Fruit fly (Drosophila melanogaster) whole organism, embryonic: ENCODE data around the gene CG9837.
A peak's percentile ranks its signal among the peaks of the same experiment; 100 is the strongest.

Experiments
- B-H1 ChIP-seq: fragments of 200-800 bp; sonication (Bioruptor generic); IDR thresholded peaks from 3 replicates; pipeline ENCODE4 v1.3.6; 2022; ENCODE audit warnings: missing biosample characterization, missing genetic modification characterization
- CG10543 ChIP-seq: fragments of 200-800 bp; sonication (Bioruptor generic); optimal IDR thresholded peaks from 3 replicates; lab custom pipeline; 2017; ENCODE audit warnings: missing biosample characterization, mild to moderate bottlenecking, missing genetic modification characterization, moderate library complexity
- CG12104 ChIP-seq: fragments of 200-800 bp; sonication (Bioruptor generic); optimal IDR thresholded peaks from 3 replicates; lab custom pipeline; 2016; ENCODE audit warnings: missing biosample characterization, missing genetic modification characterization
- CG1233 ChIP-seq: fragments of 200-800 bp; sonication (Bioruptor generic); optimal IDR thresholded peaks from 4 replicates; lab custom pipeline; 2018; ENCODE audit warnings: missing biosample characterization, mild to moderate bottlenecking, missing genetic modification characterization
- CG13894 ChIP-seq: fragments of 200-800 bp; sonication (Bioruptor generic); optimal IDR thresholded peaks from 3 replicates; lab custom pipeline; 2018; ENCODE audit warnings: missing biosample characterization, mild to moderate bottlenecking, missing genetic modification characterization, moderate library complexity
- CG15514 ChIP-seq: fragments of 200-800 bp; sonication (Bioruptor generic); optimal IDR thresholded peaks from 3 replicates; lab custom pipeline; 2017; ENCODE audit warnings: missing biosample characterization, missing genetic modification characterization, mild to moderate bottlenecking, moderate library complexity, missing genetic modification reagents
- CG16779 ChIP-seq: fragments of 200-800 bp; sonication (Bioruptor generic); IDR thresholded peaks from 2 replicates; pipeline ENCODE4 v1.3.6; 2022; ENCODE audit warnings: missing biosample characterization, missing genetic modification characterization
- CG16813 ChIP-seq: fragments of 200-800 bp; sonication (Bioruptor generic); IDR thresholded peaks from 3 replicates; pipeline ENCODE4 v1.3.6; 2022; ENCODE audit warnings: missing biosample characterization, missing genetic modification characterization; ENCODE audit not compliant: partially characterized antibody
- CG2129 ChIP-seq: fragments of 200-800 bp; sonication (Bioruptor generic); IDR thresholded peaks from 2 replicates; pipeline ENCODE4 v1.3.6; 2022; ENCODE audit warnings: missing biosample characterization, missing genetic modification characterization; ENCODE audit not compliant: partially characterized antibody
- CG2678 ChIP-seq: fragments of 200-800 bp; sonication (Bioruptor generic); optimal IDR thresholded peaks from 3 replicates; lab custom pipeline; 2019; ENCODE audit warnings: missing biosample characterization, mild to moderate bottlenecking, missing genetic modification characterization, moderate library complexity
- CG3407 ChIP-seq: fragments of 200-800 bp; sonication (Bioruptor generic); optimal IDR thresholded peaks from 2 replicates; lab custom pipeline; 2018; ENCODE audit warnings: missing biosample characterization, mild to moderate bottlenecking, missing genetic modification characterization
- CG34224 ChIP-seq: fragments of 200-800 bp; sonication (Bioruptor generic); IDR thresholded peaks from 3 replicates; pipeline ENCODE4 v1.3.6; 2022; ENCODE audit warnings: missing biosample characterization, missing genetic modification characterization; ENCODE audit not compliant: partially characterized antibody
- CG34376 ChIP-seq: fragments of 200-800 bp; sonication (Bioruptor generic); optimal IDR thresholded peaks from 2 replicates; lab custom pipeline; 2018; ENCODE audit warnings: missing biosample characterization, mild to moderate bottlenecking, missing genetic modification characterization
- CG42726 ChIP-seq: fragments of 200-800 bp; sonication (Bioruptor generic); IDR thresholded peaks from 2 replicates; pipeline ENCODE4 v1.3.6; 2022; ENCODE audit warnings: missing biosample characterization, missing genetic modification characterization; ENCODE audit not compliant: partially characterized antibody
- CG4707 ChIP-seq: fragments of 200-800 bp; sonication (Bioruptor generic); optimal IDR thresholded peaks from 2 replicates; lab custom pipeline; 2018; ENCODE audit warnings: missing biosample characterization, mild to moderate bottlenecking, missing genetic modification characterization, moderate library complexity
- CG6791 ChIP-seq: fragments of 200-800 bp; sonication (Bioruptor generic); IDR thresholded peaks from 3 replicates; pipeline ENCODE4 v1.3.6; 2022; ENCODE audit warnings: missing biosample characterization, missing genetic modification characterization; ENCODE audit not compliant: partially characterized antibody
- CG7786 ChIP-seq: fragments of 200-800 bp; sonication (Bioruptor generic); optimal IDR thresholded peaks from 2 replicates; lab custom pipeline; 2016; ENCODE audit warnings: missing biosample characterization, missing genetic modification characterization
- CG8924 ChIP-seq: fragments of 200-800 bp; optimal IDR thresholded peaks from 3 replicates; lab custom pipeline; 2019; ENCODE audit warnings: missing biosample characterization, mild to moderate bottlenecking, missing genetic modification characterization, moderate library complexity
- CG8944 ChIP-seq: fragments of 200-800 bp; sonication (Bioruptor generic); optimal IDR thresholded peaks from 3 replicates; lab custom pipeline; 2016; ENCODE audit warnings: missing biosample characterization, missing genetic modification characterization
- CG9215 ChIP-seq: fragments of 200-800 bp; sonication (Bioruptor generic); IDR thresholded peaks from 2 replicates; pipeline ENCODE4 v1.3.6; 2022; ENCODE audit warnings: missing biosample characterization, missing genetic modification characterization
- CG9609 ChIP-seq: fragments of 200-800 bp; sonication (Bioruptor generic); optimal IDR thresholded peaks from 3 replicates; lab custom pipeline; 2016; ENCODE audit warnings: missing biosample characterization, missing genetic modification characterization
- Dbx ChIP-seq: fragments of 200-800 bp; sonication (Bioruptor generic); IDR thresholded peaks from 3 replicates; pipeline ENCODE4 v1.3.6; 2022; ENCODE audit warnings: missing biosample characterization, missing genetic modification characterization
- Deaf1 ChIP-seq: fragments of 200-800 bp; optimal IDR thresholded peaks from 3 replicates; lab custom pipeline; 2019; ENCODE audit warnings: missing biosample characterization, mild to moderate bottlenecking, missing genetic modification characterization, moderate library complexity
- Fer1 ChIP-seq: fragments of 200-800 bp; sonication (Bioruptor generic); optimal IDR thresholded peaks from 2 replicates; lab custom pipeline; 2017; ENCODE audit warnings: missing biosample characterization, mild to moderate bottlenecking, missing genetic modification characterization
- Fer2 ChIP-seq: fragments of 200-800 bp; sonication (Bioruptor generic); optimal IDR thresholded peaks from 2 replicates; lab custom pipeline; 2018; ENCODE audit warnings: missing biosample characterization, mild to moderate bottlenecking, missing genetic modification characterization, moderate library complexity
- HLHmδ ChIP-seq: fragments of 200-800 bp; sonication (Bioruptor generic); optimal IDR thresholded peaks from 2 replicates; lab custom pipeline; 2018; ENCODE audit warnings: missing biosample characterization, mild to moderate bottlenecking, missing genetic modification characterization, moderate library complexity
- Med ChIP-seq: fragments of 200-800 bp; sonication (Bioruptor generic); peaks from one replicate; lab custom pipeline; 2016; ENCODE audit warnings: missing biosample characterization, missing genetic modification characterization, mild to moderate bottlenecking, inconsistent platforms, moderate library complexity
- Opbp ChIP-seq: fragments of 200-800 bp; sonication (Bioruptor generic); IDR thresholded peaks from 3 replicates; pipeline ENCODE4 v1.3.6; 2022; ENCODE audit warnings: missing biosample characterization, missing genetic modification characterization; ENCODE audit not compliant: partially characterized antibody
- PHDP ChIP-seq: fragments of 200-800 bp; sonication (Bioruptor generic); optimal IDR thresholded peaks from 3 replicates; lab custom pipeline; 2018; ENCODE audit warnings: missing biosample characterization, mild to moderate bottlenecking, missing genetic modification characterization, moderate library complexity
- Side ChIP-seq: fragments of 200-800 bp; sonication (Bioruptor generic); optimal IDR thresholded peaks from 2 replicates; lab custom pipeline; 2016; ENCODE audit warnings: missing biosample characterization, missing genetic modification characterization
- az2 ChIP-seq: fragments of 200-800 bp; sonication (Bioruptor generic); optimal IDR thresholded peaks from 3 replicates; lab custom pipeline; 2016; ENCODE audit warnings: missing biosample characterization, missing genetic modification characterization
- bbx ChIP-seq: fragments of 200-800 bp; sonication (Bioruptor generic); IDR thresholded peaks from 2 replicates; pipeline ENCODE4 v1.3.6; 2022; ENCODE audit warnings: missing biosample characterization, missing genetic modification characterization; ENCODE audit not compliant: partially characterized antibody
- dmrt99B ChIP-seq: fragments of 200-800 bp; sonication (Bioruptor generic); optimal IDR thresholded peaks from 2 replicates; lab custom pipeline; 2018; ENCODE audit warnings: missing biosample characterization, mild to moderate bottlenecking, missing genetic modification characterization, moderate library complexity
- gro ChIP-seq: fragments of 200-800 bp; sonication (Bioruptor generic); optimal IDR thresholded peaks from 2 replicates; lab custom pipeline; 2016; ENCODE audit warnings: missing biosample characterization, missing genetic modification characterization
- hbn ChIP-seq: fragments of 200-800 bp; sonication (Bioruptor generic); IDR thresholded peaks from 2 replicates; pipeline ENCODE4 v1.3.6; 2022; ENCODE audit warnings: missing biosample characterization, missing genetic modification characterization; ENCODE audit not compliant: partially characterized antibody
- hkb ChIP-seq, 2 experiments: fragments of 200-800 bp in 1 of 2; fragments of >200 bp in 1 of 2; sonication (Bioruptor generic) in 1 of 2; IDR thresholded peaks in 1 of 2; optimal IDR thresholded peaks in 1 of 2; 2 replicates each; pipeline versions ENCODE4 v1.3.6 to Lab custom; 2017 to 2022; ENCODE audit warnings: missing biosample characterization in 1 of 2, missing genetic modification characterization in 1 of 2
- inv ChIP-seq: fragments of 200-800 bp; sonication (Bioruptor generic); IDR thresholded peaks from 2 replicates; pipeline ENCODE4 v1.3.6; 2022; ENCODE audit warnings: missing biosample characterization, missing genetic modification characterization; ENCODE audit not compliant: partially characterized antibody
- lbe ChIP-seq: fragments of 200-800 bp; sonication (Bioruptor generic); optimal IDR thresholded peaks from 2 replicates; lab custom pipeline; 2016; ENCODE audit warnings: missing biosample characterization, mild to moderate bottlenecking, missing genetic modification characterization
- lilli ChIP-seq: fragments of 200-800 bp; sonication (Bioruptor generic); optimal IDR thresholded peaks from 3 replicates; lab custom pipeline; 2016; ENCODE audit warnings: missing biosample characterization, missing genetic modification characterization
- nmo ChIP-seq: fragments of 200-800 bp; sonication (Bioruptor generic); optimal IDR thresholded peaks from 2 replicates; lab custom pipeline; 2018; ENCODE audit warnings: missing biosample characterization, mild to moderate bottlenecking, missing genetic modification characterization, moderate library complexity
- p53 ChIP-seq: fragments of 200-800 bp; sonication (Bioruptor generic); optimal IDR thresholded peaks from 2 replicates; lab custom pipeline; 2016; ENCODE audit warnings: missing biosample characterization, missing genetic modification characterization
- sc ChIP-seq, 3 experiments: fragments of >200 bp in 2 of 3; fragments of 200-800 bp in 1 of 3; sonication (Bioruptor generic) in 1 of 3; optimal IDR thresholded peaks; 2 replicates in 2 of 3; 3 replicates in 1 of 3; lab custom pipeline; 2017; ENCODE audit warnings: mild to moderate bottlenecking in 1 of 3, missing biosample characterization in 1 of 3, missing genetic modification characterization in 1 of 3, missing genetic modification reagents in 1 of 3
- sug ChIP-seq: fragments of 200-800 bp; optimal IDR thresholded peaks from 2 replicates; lab custom pipeline; 2019; ENCODE audit warnings: missing biosample characterization, mild to moderate bottlenecking, missing genetic modification characterization, moderate library complexity
- tin ChIP-seq: fragments of 200-800 bp; sonication (Bioruptor generic); optimal IDR thresholded peaks from 3 replicates; lab custom pipeline; 2016; ENCODE audit warnings: missing biosample characterization, missing genetic modification characterization
- twi ChIP-seq: fragments of 200-800 bp; optimal IDR thresholded peaks from 2 replicates; lab custom pipeline; 2019; ENCODE audit warnings: missing biosample characterization, mild to moderate bottlenecking, missing genetic modification characterization, moderate library complexity
- unpg ChIP-seq: fragments of 200-800 bp; sonication (Bioruptor generic); optimal IDR thresholded peaks from 3 replicates; lab custom pipeline; 2018; ENCODE audit warnings: missing biosample characterization, mild to moderate bottlenecking, missing genetic modification characterization, moderate library complexity

CG9837 gene

DNA sequence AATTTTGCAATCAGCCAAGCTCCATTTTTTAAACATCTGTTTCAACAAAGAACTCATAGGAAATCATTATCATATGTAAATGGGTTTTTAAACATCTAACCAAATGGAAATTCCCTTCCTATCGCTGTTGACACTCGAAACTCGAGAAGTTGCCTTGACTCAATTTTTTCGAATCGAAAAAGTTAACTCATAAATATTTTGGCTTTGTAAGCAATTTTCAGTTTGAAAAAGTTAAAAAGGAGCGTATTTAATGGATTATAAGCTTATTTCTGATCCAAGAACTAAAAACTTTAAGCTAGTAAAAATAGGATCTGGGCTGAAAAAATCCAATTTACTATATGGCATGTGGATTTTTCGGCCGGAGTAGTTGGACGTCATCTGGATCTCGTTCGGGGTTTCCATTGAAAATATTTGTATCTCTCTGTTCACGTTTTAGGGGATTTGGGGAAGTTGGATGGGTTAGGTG lies at the start of gene CG9837:
Gene CG9837 (minus strand): TSS at position 416 of the 466 bp plus-strand sequence.
- peak; percentile 55 for TF ChIP-seq CG2678
- no peak for TF ChIP-seq sc (optimal IDR thresholded peaks at IDR 0.05; lab: Kevin White, UChicago)
- TF ChIP-seq sc (GFP tag; optimal IDR thresholded peaks at IDR 0.05; lab: Kevin White, UChicago) = no peak
- TF ChIP-seq B-H1 = 0 out of 3 replicates have a peak, but pooled peaks have one; percentile 3
- peak; percentile 8 for TF ChIP-seq sug (tag; lab: Kevin White, UChicago)
- TF ChIP-seq twi (tag; lab: Kevin White, UChicago) = peak; percentile 15
- peak; percentile 3 for TF ChIP-seq CG15514 (GFP tag; lab: Kevin White, UChicago)
- peak; percentile 9 for TF ChIP-seq gro (GFP tag; lab: Kevin White, UChicago)
- peak; percentile 8 for TF ChIP-seq CG10543 (GFP tag; lab: Kevin White, UChicago)
- TF ChIP-seq Med (GFP tag; lab: Kevin White, UChicago) = peak; percentile 34
- peak; percentile 46 for TF ChIP-seq CG13894 (tag; lab: Kevin White, UChicago)
- TF ChIP-seq CG34376 (GFP tag; lab: Kevin White, UChicago) = peak; percentile 30
- no peak for TF ChIP-seq CG6791
- no peak for TF ChIP-seq CG1233 (GFP tag; lab: Kevin White, UChicago)
- TF ChIP-seq CG4707 (GFP tag; lab: Kevin White, UChicago) = no peak
- peak; percentile 18 for TF ChIP-seq Fer2
- TF ChIP-seq CG3407 (GFP tag; lab: Kevin White, UChicago) = no peak
- TF ChIP-seq Side (GFP tag; lab: Kevin White, UChicago) = peak; percentile 8

dm6 chr3R:8862662-8863082 lies 49.3 kb upstream of the CG9837 start:
- TF ChIP-seq hkb (optimal IDR thresholded peaks at IDR 0.05; lab: Kevin White, UChicago) (no peak), hkb (GFP tag; IDR thresholded peaks at IDR 0.05; lab: Robert Waterston, UW) (0 out of 2 replicates have a peak, but pooled peaks have one; percentile 10), CG16779 (GFP tag; lab: Robert Waterston, UW) (no peak), bbx (GFP tag; lab: Robert Waterston, UW) (peak; percentile 84), CG3407 (GFP tag; lab: Kevin White, UChicago) (no peak), dmrt99B (tag; lab: Kevin White, UChicago) (no peak), Deaf1 (tag; lab: Kevin White, UChicago) (peak; percentile 60), CG9215 (GFP tag; lab: Robert Waterston, UW) (no peak), PHDP (no peak), HLHmδ (GFP tag; lab: Kevin White, UChicago) (no peak), lbe (GFP tag; lab: Kevin White, UChicago) (no peak), CG34224 (peak; percentile 60; the same call in 1 of the 3 replicates), CG7786 (no peak), Dbx (no peak), lilli (GFP tag; lab: Kevin White, UChicago) (no peak), inv (GFP tag; lab: Robert Waterston, UW) (peak; percentile 53), tin (GFP tag; lab: Kevin White, UChicago) (no peak), Fer1 (GFP tag; lab: Kevin White, UChicago) (no peak), unpg (GFP tag; lab: Kevin White, UChicago) (no peak), CG9609 (no peak), CG8924 (tag; lab: Kevin White, UChicago) (no peak), p53 (GFP tag; lab: Kevin White, UChicago) (no peak), az2 (GFP tag; lab: Kevin White, UChicago) (no peak), CG6791 (peak; percentile 97), CG2129 (no peak), CG8944 (no peak), Opbp (GFP tag; lab: Robert Waterston, UW) (peak; percentile 91), CG12104 (GFP tag; lab: Kevin White, UChicago) (no peak), CG16813 (peak; percentile 86), CG42726 (GFP tag; lab: Robert Waterston, UW) (peak; percentile 85), nmo (GFP tag; lab: Kevin White, UChicago) (no peak), hbn (GFP tag; lab: Robert Waterston, UW) (peak; percentile 48; the same call in 1 of the 2 replicates)
